Worm (Caenorhabditis elegans): ENCODE results near the gene srbc-38.

The srbc-38 gene

ce11 chrV:730216-730615 lies 23.2 kb downstream of the srbc-38 start (continued):
- TF ChIP-seq Y95B8A.8 (GFP tag; IDR thresholded peaks at IDR 0.05) (0 out of 2 replicates have a peak, but pooled peaks have one; percentile 36), nfya-1 (tag; optimal IDR thresholded peaks at IDR 0.05; ENCODE audit: borderline replicate concordance, insufficient read depth) (no peak), snpc-1.3 (tag; optimal IDR thresholded peaks at IDR 0.05; ENCODE audit: insufficient read depth) (no peak), let-526 (GFP tag; IDR thresholded peaks at IDR 0.05) (peak; percentile 27), F37B4.10 (GFP tag; IDR thresholded peaks at IDR 0.05) (no peak), somi-1 (GFP tag; optimal IDR thresholded peaks at IDR 0.05) (peak; percentile 25), B0019.2 (GFP tag; conservative IDR thresholded peaks at IDR 0.05) (no peak), Y56A3A.18 (GFP tag; IDR thresholded peaks at IDR 0.05) (no peak), egl-18 (GFP tag; IDR thresholded peaks at IDR 0.05) (no peak), nfyb-1 (GFP tag; IDR thresholded peaks at IDR 0.05) (peak; percentile 81), C06A6.2 (GFP tag; conservative IDR thresholded peaks at IDR 0.05) (no peak; the same call in 1 of the 2 replicates), zfh-2 (GFP tag; conservative IDR thresholded peaks at IDR 0.05) (no peak), B0336.3 (GFP tag; IDR thresholded peaks at IDR 0.05) (no peak; the same call in 1 of the 2 replicates), F10E7.11 (tag; optimal IDR thresholded peaks at IDR 0.05) (no peak), hsf-1 (GFP tag; IDR thresholded peaks at IDR 0.05) (no peak), madf-10 (tag; optimal IDR thresholded peaks at IDR 0.05) (no peak), hmg-20 (GFP tag; IDR thresholded peaks at IDR 0.05) (no peak), chd-7 (tag; optimal IDR thresholded peaks at IDR 0.05) (peak; percentile 66), F23B12.7 (tag; optimal IDR thresholded peaks at IDR 0.05; ENCODE audit: insufficient read depth) (no peak), F52B5.7 (tag; optimal IDR thresholded peaks at IDR 0.05) (no peak), ets-4 (GFP tag; optimal IDR thresholded peaks at IDR 0.05) (no peak), xnd-1 (tag; optimal IDR thresholded peaks at IDR 0.05) (no peak), let-607 (tag; optimal IDR thresholded peaks at IDR 0.05) (no peak), lin-40 (tag; optimal IDR thresholded peaks at IDR 0.05) (peak; percentile 47), tbx-9 (tag; optimal IDR thresholded peaks at IDR 0.05; ENCODE audit: borderline replicate concordance) (no peak), dpl-1 (GFP tag; optimal IDR thresholded peaks at IDR 0.05) (no peak), madf-3 (GFP tag; IDR thresholded peaks at IDR 0.05) (0 out of 2 replicates have a peak, but pooled peaks have one; percentile 47), B0035.1 (tag; optimal IDR thresholded peaks at IDR 0.05) (no peak)

- TF ChIP-seq B0336.3 (GFP tag; IDR thresholded peaks at IDR 0.05), result peak; percentile 96
- TF ChIP-seq Y56A3A.18 (GFP tag; IDR thresholded peaks at IDR 0.05), result peak; percentile 46; the same call in 1 of the 2 replicates
- peak; percentile 73 for TF ChIP-seq lir-1 (GFP tag; conservative IDR thresholded peaks at IDR 0.05)
- TF ChIP-seq rcor-1 (GFP tag; IDR thresholded peaks at IDR 0.05), result peak; percentile 47; the same call in 1 of the 2 replicates
- no peak for TF ChIP-seq hlh-12 (tag; optimal IDR thresholded peaks at IDR 0.05)
- peak; percentile 18 for TF ChIP-seq athp-1 (tag; optimal IDR thresholded peaks at IDR 0.05)
- TF ChIP-seq attf-6 (GFP tag; IDR thresholded peaks at IDR 0.05), result no peak
- TF ChIP-seq ekl-4 (GFP tag; IDR thresholded peaks at IDR 0.05), result peak; percentile 78
- TF ChIP-seq ceh-91 (GFP tag; IDR thresholded peaks at IDR 0.05), result no peak
- peak; percentile 75; the same call in 1 of the 2 replicates for TF ChIP-seq Y53G8AR.9 (GFP tag; conservative IDR thresholded peaks at IDR 0.05)
- TF ChIP-seq tbp1 (GFP tag; optimal IDR thresholded peaks at IDR 0.05), result peak; percentile 63
- no peak for TF ChIP-seq ccch-3 (GFP tag; optimal IDR thresholded peaks at IDR 0.05)
- TF ChIP-seq pha-4 (tag; optimal IDR thresholded peaks at IDR 0.05), result peak; percentile 93
- TF ChIP-seq chd-7 (tag; optimal IDR thresholded peaks at IDR 0.05), result peak; percentile 93
- TF ChIP-seq nhr-80 (tag; optimal IDR thresholded peaks at IDR 0.05), result peak; percentile 97
- TF ChIP-seq F57C9.4 (tag; optimal IDR thresholded peaks at IDR 0.05), result no peak
- no peak for TF ChIP-seq snpc-4 (GFP tag; optimal IDR thresholded peaks at IDR 0.05)
- peak in 2 of 4 experiments; percentile 41 to 47 for TF ChIP-seq snpc-4 (tag; optimal IDR thresholded peaks at IDR 0.05)
- no peak for TF ChIP-seq F49E8.2 (tag; optimal IDR thresholded peaks at IDR 0.05; ENCODE audit: insufficient read depth)
- TF ChIP-seq let-607 (tag; optimal IDR thresholded peaks at IDR 0.05), result peak in 1 of 2 experiments; percentile 85
- TF ChIP-seq efl-1 (GFP tag; optimal IDR thresholded peaks at IDR 0.05), result no peak
- TF ChIP-seq attf-3 (GFP tag; conservative IDR thresholded peaks at IDR 0.05), result no peak
- TF ChIP-seq atf-7 (tag; optimal IDR thresholded peaks at IDR 0.05), result peak; percentile 93
- TF ChIP-seq madf-3 (GFP tag; IDR thresholded peaks at IDR 0.05), result peak; percentile 64; the same call in 1 of the 2 replicates
- TF ChIP-seq F33H1.4 (GFP tag; IDR thresholded peaks at IDR 0.05), result no peak
Observed at ce11 chrV:731330-731729, 24.3 kb downstream of the srbc-38 start.
